Fruit fly (Drosophila melanogaster) whole organism, wandering third instar larva: ENCODE results near the gene Abd-B.

ENCODE experiments used
- Abd-B ChIP-seq: fragments of >200 bp; optimal IDR thresholded peaks from 2 replicates; lab custom pipeline; 2017; ENCODE audit warnings: missing biosample characterization, missing genetic modification characterization
- CG32264 ChIP-seq: fragments of 200-800 bp; sonication (Bioruptor generic); optimal IDR thresholded peaks from 2 replicates; lab custom pipeline; 2016; ENCODE audit warnings: missing biosample characterization, missing genetic modification characterization
- CG9705 ChIP-seq: fragments of 200-800 bp; sonication (Bioruptor generic); optimal IDR thresholded peaks from 2 replicates; lab custom pipeline; 2018; ENCODE audit warnings: missing biosample characterization, mild to moderate bottlenecking, missing genetic modification characterization
- CrebA ChIP-seq: fragments of 200-800 bp; sonication (Bioruptor generic); optimal IDR thresholded peaks from 2 replicates; lab custom pipeline; 2016; ENCODE audit warnings: missing biosample characterization, mild to moderate bottlenecking, missing genetic modification characterization, borderline replicate concordance
- Dfd ChIP-seq: fragments of >200 bp; optimal IDR thresholded peaks from 2 replicates; lab custom pipeline; 2017; ENCODE audit warnings: missing biosample characterization, missing genetic modification characterization
- Dif ChIP-seq: fragments of 200-275, 200-300 bp; sonication (Bioruptor generic); optimal IDR thresholded peaks from 2 replicates; lab custom pipeline; 2018; ENCODE audit warnings: missing biosample characterization, missing genetic modification characterization; ENCODE audit not compliant: partially characterized antibody
- GATAd ChIP-seq: sonication (Bioruptor generic); optimal IDR thresholded peaks from 2 replicates; lab custom pipeline; 2016; ENCODE audit warnings: missing biosample characterization, missing genetic modification characterization
- HLH106 ChIP-seq: fragments of 200-800 bp; optimal IDR thresholded peaks from 3 replicates; lab custom pipeline; 2019; ENCODE audit warnings: missing biosample characterization, mild to moderate bottlenecking, missing genetic modification characterization, moderate library complexity
- Hnf4 ChIP-seq: fragments of 200-800 bp; sonication (Bioruptor generic); optimal IDR thresholded peaks from 2 replicates; lab custom pipeline; 2016; ENCODE audit warnings: missing biosample characterization, mild to moderate bottlenecking, missing genetic modification characterization
- Hr78 ChIP-seq: fragments of >200 bp; optimal IDR thresholded peaks from 2 replicates; lab custom pipeline; 2017; ENCODE audit warnings: missing biosample characterization, missing genetic modification characterization
- Hr83 ChIP-seq: fragments of 200-300 bp; sonication (Bioruptor generic); optimal IDR thresholded peaks from 2 replicates; lab custom pipeline; 2016; ENCODE audit warnings: missing biosample characterization, mild to moderate bottlenecking, missing genetic modification characterization, moderate library complexity; ENCODE audit not compliant: poor library complexity, severe bottlenecking
- Jra ChIP-seq: sonication (Bioruptor generic); optimal IDR thresholded peaks from 2 replicates; lab custom pipeline; 2016; ENCODE audit warnings: missing biosample characterization, missing genetic modification characterization
- Mio ChIP-seq: sonication (Bioruptor generic); optimal IDR thresholded peaks from 2 replicates; lab custom pipeline; 2016; ENCODE audit warnings: missing biosample characterization, missing genetic modification characterization
- Myc ChIP-seq: fragments of >200 bp; optimal IDR thresholded peaks from 2 replicates; lab custom pipeline; 2017
- N ChIP-seq: fragments of >200 bp; optimal IDR thresholded peaks from 2 replicates; lab custom pipeline; 2018; ENCODE audit warnings: missing biosample characterization, missing external identifiers, missing genetic modification characterization
- OdsH ChIP-seq: fragments of 200-800 bp; sonication (Bioruptor generic); optimal IDR thresholded peaks from 2 replicates; lab custom pipeline; 2016; ENCODE audit warnings: missing biosample characterization, mild to moderate bottlenecking, missing genetic modification characterization
- Rel ChIP-seq, 2 experiments: fragments of 200-800 bp; sonication (Bioruptor generic) in 1 of 2; optimal IDR thresholded peaks; 2 replicates in 1 of 2; 3 replicates in 1 of 2; lab custom pipeline; 2016 to 2019; ENCODE audit warnings: mild to moderate bottlenecking in 2 of 2, missing biosample characterization in 2 of 2, missing genetic modification characterization in 2 of 2, moderate library complexity in 1 of 2
- Sp1 ChIP-seq: fragments of 200-800 bp; sonication (Bioruptor generic); optimal IDR thresholded peaks from 3 replicates; lab custom pipeline; 2019; ENCODE audit warnings: missing biosample characterization, mild to moderate bottlenecking, missing genetic modification characterization, moderate library complexity
- Vsx2 ChIP-seq: fragments of 200-300, 225-300 bp; sonication (Bioruptor generic); optimal IDR thresholded peaks from 2 replicates; lab custom pipeline; 2018; ENCODE audit warnings: missing biosample characterization, missing genetic modification characterization; ENCODE audit not compliant: partially characterized antibody
- dl ChIP-seq, 2 experiments: fragments of 175-275, 200-275 bp in 1 of 2; fragments of 200-275 bp in 1 of 2; sonication (Bioruptor generic); optimal IDR thresholded peaks; lab custom pipeline; 2018; ENCODE audit warnings: mild to moderate bottlenecking in 2 of 2, missing biosample characterization in 2 of 2, missing genetic modification characterization in 2 of 2, moderate library complexity in 2 of 2; ENCODE audit not compliant: partially characterized antibody in 2 of 2, insufficient read depth in 1 of 2
- dmrt93B ChIP-seq: fragments of 200-800 bp; sonication (Bioruptor generic); optimal IDR thresholded peaks from 2 replicates; lab custom pipeline; 2018; ENCODE audit warnings: missing biosample characterization, mild to moderate bottlenecking, missing genetic modification characterization
- foxo ChIP-seq, 2 experiments: fragments of 200-800 bp; sonication (Bioruptor generic); optimal IDR thresholded peaks; 2 replicates in 1 of 2; 3 replicates in 1 of 2; lab custom pipeline; 2016 to 2017; ENCODE audit warnings: missing biosample characterization in 2 of 2, missing genetic modification characterization in 2 of 2
- fru ChIP-seq: fragments of 200-800 bp; sonication (Bioruptor generic); optimal IDR thresholded peaks from 3 replicates; lab custom pipeline; 2016; ENCODE audit warnings: missing biosample characterization, mild to moderate bottlenecking, missing genetic modification characterization
- h ChIP-seq: fragments of 200-800 bp; sonication (Bioruptor generic); optimal IDR thresholded peaks from 3 replicates; lab custom pipeline; 2016; ENCODE audit warnings: missing biosample characterization, mild to moderate bottlenecking, missing genetic modification characterization
- lola ChIP-seq: fragments of >200 bp; optimal IDR thresholded peaks from 2 replicates; lab custom pipeline; 2017; ENCODE audit warnings: missing biosample characterization, missing genetic modification characterization
- pan ChIP-seq: fragments of >200 bp; optimal IDR thresholded peaks from 2 replicates; lab custom pipeline; 2017
- psq ChIP-seq: fragments of 200-800 bp; sonication (Bioruptor generic); optimal IDR thresholded peaks from 3 replicates; lab custom pipeline; 2017; ENCODE audit warnings: missing biosample characterization, mild to moderate bottlenecking, missing genetic modification characterization, moderate library complexity
- rgr ChIP-seq: fragments of 200-800 bp; sonication (Bioruptor generic); optimal IDR thresholded peaks from 3 replicates; lab custom pipeline; 2016; ENCODE audit warnings: missing biosample characterization, mild to moderate bottlenecking, missing genetic modification characterization
- sage ChIP-seq: fragments of 200-800 bp; sonication (Bioruptor generic); optimal IDR thresholded peaks from 2 replicates; lab custom pipeline; 2016; ENCODE audit warnings: missing biosample characterization, mild to moderate bottlenecking, missing genetic modification characterization
- sv ChIP-seq: fragments of 200-800 bp; sonication (Bioruptor generic); optimal IDR thresholded peaks from 3 replicates; lab custom pipeline; 2016; ENCODE audit warnings: missing biosample characterization, missing genetic modification characterization
- tai ChIP-seq: sonication (Bioruptor generic); optimal IDR thresholded peaks from 2 replicates; lab custom pipeline; 2016; ENCODE audit warnings: missing biosample characterization, missing genetic modification characterization
- usp ChIP-seq: fragments of >200 bp; optimal IDR thresholded peaks from 2 replicates; lab custom pipeline; 2017; ENCODE audit warnings: missing biosample characterization, missing genetic modification characterization

The Abd-B gene

DNA sequence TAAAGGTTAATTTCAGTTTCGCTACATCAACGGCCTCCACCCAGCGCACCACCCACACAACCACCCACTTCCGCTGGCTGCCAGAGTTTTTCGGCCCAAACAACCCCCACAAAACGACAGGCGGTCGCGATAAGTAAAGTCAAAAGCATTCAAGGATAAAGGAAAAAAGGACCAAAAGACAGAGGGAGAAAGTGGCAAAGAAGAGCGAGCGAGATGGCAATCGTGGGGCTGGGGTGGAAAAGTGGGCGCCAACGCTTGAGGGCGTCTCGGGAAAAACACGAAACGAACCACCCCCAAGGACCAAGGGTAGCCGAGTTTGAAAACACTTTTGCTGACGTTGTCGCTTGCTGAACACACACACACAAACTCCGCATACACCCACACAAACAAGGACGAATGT, 31.5 kb downstream of the Abd-B start:
- TF ChIP-seq rgr (GFP tag; lab: Kevin White, UChicago) (no peak), OdsH (GFP tag; lab: Kevin White, UChicago) (no peak), Hnf4 (GFP tag; lab: Kevin White, UChicago) (no peak), fru (GFP tag; lab: Kevin White, UChicago) (no peak), CG9705 (GFP tag; lab: Kevin White, UChicago) (no peak), Hr78 (GFP tag; lab: Kevin White, UChicago) (no peak), Vsx2 (GFP tag; lab: Kevin White, UChicago) (no peak), Myc (lab: Kevin White, UChicago) (no peak), Jra (GFP tag; lab: Kevin White, UChicago) (no peak), GATAd (GFP tag; lab: Kevin White, UChicago) (no peak), Rel (GFP tag; optimal IDR thresholded peaks at IDR 0.05; lab: Kevin White, UChicago) (no peak), Rel (tag; optimal IDR thresholded peaks at IDR 0.05; lab: Kevin White, UChicago) (no peak), usp (GFP tag; lab: Kevin White, UChicago) (no peak), dmrt93B (GFP tag; lab: Kevin White, UChicago) (no peak), Hr83 (GFP tag; lab: Kevin White, UChicago) (no peak)
- TF ChIP-seq, all 38 proteins: peak for 0

DNA sequence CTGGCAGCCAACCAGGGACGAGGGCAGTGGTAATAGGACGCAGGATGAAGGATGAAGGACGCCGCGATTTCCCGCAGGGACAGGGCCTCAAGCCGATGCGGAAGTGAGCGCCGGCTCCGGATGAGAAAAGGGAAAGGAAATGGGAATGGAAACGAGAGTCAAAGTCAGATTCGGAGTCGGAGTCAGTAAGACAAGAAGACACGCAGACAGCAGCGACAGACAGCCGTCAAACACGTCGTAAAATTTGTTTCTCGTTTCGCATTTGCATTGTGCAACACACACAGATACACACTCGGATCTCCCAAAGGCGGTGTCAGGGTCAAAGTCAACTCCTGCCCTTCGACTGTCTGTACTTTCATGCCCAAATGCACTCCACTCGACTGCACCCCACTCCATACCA, 35.7 kb downstream of the Abd-B start:
- TF ChIP-seq CrebA (GFP tag; lab: Kevin White, UChicago) (no peak), h (GFP tag; lab: Kevin White, UChicago) (no peak), Dif (GFP tag; lab: Kevin White, UChicago) (no peak), sage (no peak), sv (GFP tag; lab: Kevin White, UChicago) (no peak), OdsH (GFP tag; lab: Kevin White, UChicago) (no peak), Dfd (GFP tag; lab: Kevin White, UChicago) (no peak), Hr83 (GFP tag; lab: Kevin White, UChicago) (no peak), tai (GFP tag; lab: Kevin White, UChicago) (no peak), Mio (GFP tag; lab: Kevin White, UChicago) (no peak), psq (no peak), N (GFP tag; lab: Kevin White, UChicago) (no peak), Hnf4 (GFP tag; lab: Kevin White, UChicago) (no peak), fru (GFP tag; lab: Kevin White, UChicago) (no peak), Rel (GFP tag; optimal IDR thresholded peaks at IDR 0.05; lab: Kevin White, UChicago) (no peak), Rel (tag; optimal IDR thresholded peaks at IDR 0.05; lab: Kevin White, UChicago) (no peak), dl (GFP tag; optimal IDR thresholded peaks at IDR 0.05; lab: Kevin White, UChicago; ENCODE audit: insufficient read depth in 1 of 2, partially characterized antibody in 2 of 2) (no peak), pan (lab: Kevin White, UChicago) (no peak), CG32264 (GFP tag; lab: Kevin White, UChicago) (no peak), lola (GFP tag; lab: Kevin White, UChicago) (no peak), CG9705 (GFP tag; lab: Kevin White, UChicago) (no peak)

- TF ChIP-seq fru (GFP tag; lab: Kevin White, UChicago) = no peak
- TF ChIP-seq N (GFP tag; lab: Kevin White, UChicago) = peak; percentile 77
- TF ChIP-seq usp (GFP tag; lab: Kevin White, UChicago) = no peak
- no peak for TF ChIP-seq Rel (GFP tag; optimal IDR thresholded peaks at IDR 0.05; lab: Kevin White, UChicago)
- no peak for TF ChIP-seq Rel (tag; optimal IDR thresholded peaks at IDR 0.05; lab: Kevin White, UChicago)
- no peak for TF ChIP-seq psq
- TF ChIP-seq Hr83 (GFP tag; lab: Kevin White, UChicago) = peak; percentile 8
- peak in 1 of 2 experiments; percentile 36 for TF ChIP-seq dl (GFP tag; optimal IDR thresholded peaks at IDR 0.05; lab: Kevin White, UChicago; ENCODE audit: insufficient read depth in 1 of 2, partially characterized antibody in 2 of 2)
- TF ChIP-seq Dif (GFP tag; lab: Kevin White, UChicago) = peak; percentile 59
- no peak for TF ChIP-seq h (GFP tag; lab: Kevin White, UChicago)
- peak; percentile 68 for TF ChIP-seq Abd-B (GFP tag; lab: Kevin White, UChicago)
- TF ChIP-seq, all 38 proteins: peak for 5
These were observed 37.7 kb downstream of the Abd-B start for dm6 chr3R:16934154-16934992.

DNA sequence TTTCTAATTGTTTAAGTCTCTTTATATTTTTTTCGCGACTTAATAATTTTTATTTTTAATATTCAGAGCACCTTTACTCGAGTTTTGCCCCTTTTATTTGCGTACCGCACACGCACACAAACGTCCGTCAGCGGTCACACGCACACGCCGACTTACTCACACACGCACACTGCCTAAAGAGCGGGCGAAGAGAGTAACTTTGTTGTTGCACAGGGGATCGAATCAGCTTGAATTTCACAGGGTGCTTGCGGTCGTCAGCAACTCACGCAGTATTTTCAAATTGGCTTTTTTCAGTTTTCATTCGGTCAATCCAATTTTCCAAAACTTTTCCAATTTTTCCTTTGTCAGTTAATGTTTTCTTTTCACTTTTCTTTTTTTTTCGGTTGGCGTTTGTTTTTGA, 38.7 kb downstream of the Abd-B start:
- no peak for TF ChIP-seq HLH106 (tag; lab: Kevin White, UChicago)
- no peak for TF ChIP-seq Jra (GFP tag; lab: Kevin White, UChicago)
- TF ChIP-seq sv (GFP tag; lab: Kevin White, UChicago) = no peak
- no peak for TF ChIP-seq psq
- TF ChIP-seq pan (lab: Kevin White, UChicago) = no peak
- no peak for TF ChIP-seq N (GFP tag; lab: Kevin White, UChicago)
- TF ChIP-seq Sp1 (GFP tag; lab: Kevin White, UChicago) = no peak
- TF ChIP-seq Rel (GFP tag; optimal IDR thresholded peaks at IDR 0.05; lab: Kevin White, UChicago) = no peak
- TF ChIP-seq Rel (tag; optimal IDR thresholded peaks at IDR 0.05; lab: Kevin White, UChicago) = no peak
- TF ChIP-seq Hnf4 (GFP tag; lab: Kevin White, UChicago) = no peak
- TF ChIP-seq Myc (lab: Kevin White, UChicago) = no peak
- TF ChIP-seq OdsH (GFP tag; lab: Kevin White, UChicago) = no peak
- TF ChIP-seq h (GFP tag; lab: Kevin White, UChicago) = no peak
- no peak for TF ChIP-seq Dif (GFP tag; lab: Kevin White, UChicago)
- no peak for TF ChIP-seq dmrt93B (GFP tag; lab: Kevin White, UChicago)
- TF ChIP-seq Mio (GFP tag; lab: Kevin White, UChicago) = no peak
- no peak for TF ChIP-seq foxo (GFP tag; optimal IDR thresholded peaks at IDR 0.05; lab: Kevin White, UChicago)
